Worm (Caenorhabditis elegans) whole organism, L4 larva: Measurements from ENCODE around the gene nstp-2.

Experiments used
- F10B5.3 ChIP-seq: sonication (generic microtip); optimal IDR thresholded peaks from 2 replicates; lab custom pipeline; 2016; ENCODE audit warnings: mild to moderate bottlenecking, missing genetic modification characterization, missing compliant biosample characterization
- T20F7.1 ChIP-seq: fragments of 200-800 bp; sonication (Bioruptor generic); optimal IDR thresholded peaks from 2 replicates; lab custom pipeline; 2018; ENCODE audit warnings: mild to moderate bottlenecking, missing genetic modification characterization, missing compliant biosample characterization
- T26A8.4 ChIP-seq: fragments of 200-800 bp; sonication (Bioruptor generic); IDR thresholded peaks from 2 replicates; pipeline ENCODE4 v1.3.6; 2022; ENCODE audit warnings: missing genetic modification characterization, missing compliant biosample characterization
- Y5F2A.4 ChIP-seq: fragments of 200-800 bp; sonication (Bioruptor generic); optimal IDR thresholded peaks from 2 replicates; lab custom pipeline; 2018; ENCODE audit warnings: mild to moderate bottlenecking, missing genetic modification characterization, missing compliant biosample characterization
- Y75B8A.6 ChIP-seq: fragments of 200-800 bp; sonication (Bioruptor generic); IDR thresholded peaks from 2 replicates; pipeline ENCODE4 v1.3.6; 2022; ENCODE audit warnings: missing genetic modification reagents, missing genetic modification characterization, missing compliant biosample characterization
- aha-1 ChIP-seq: fragments of 150-350 bp; peaks from one replicate; lab custom pipeline; 2014; ENCODE audit warnings: missing biosample characterization, missing genetic modification characterization
- aly-2 ChIP-seq: sonication (generic microtip); optimal IDR thresholded peaks from 2 replicates; lab custom pipeline; 2018; ENCODE audit warnings: missing biosample characterization, missing genetic modification characterization
- attf-4 ChIP-seq: sonication (generic microtip); optimal IDR thresholded peaks from 3 replicates; lab custom pipeline; 2017; ENCODE audit warnings: missing biosample characterization, missing genetic modification characterization
- ceh-32 ChIP-seq: sonication (generic microtip); optimal IDR thresholded peaks from 2 replicates; lab custom pipeline; 2016; ENCODE audit warnings: mild to moderate bottlenecking, missing genetic modification characterization, missing compliant biosample characterization; ENCODE audit not compliant: poor library complexity
- ces-1 ChIP-seq: fragments of 150-350 bp; sonication (generic microtip); optimal IDR thresholded peaks from 4 replicates; lab custom pipeline; 2014; ENCODE audit warnings: missing biosample characterization, missing genetic modification reagents, missing genetic modification characterization
- cey-2 ChIP-seq: sonication (generic microtip); optimal IDR thresholded peaks from 3 replicates; lab custom pipeline; 2017; ENCODE audit warnings: missing genetic modification characterization, mild to moderate bottlenecking, missing compliant biosample characterization, antibody characterized with exemption, borderline replicate concordance; ENCODE audit not compliant: insufficient read depth
- daf-16 ChIP-seq, 3 experiments: sonication (generic microtip); optimal IDR thresholded peaks; 2 replicates each; lab custom pipeline; 2016 to 2017; ENCODE audit warnings: missing genetic modification characterization in 3 of 3, missing genetic modification reagents in 3 of 3, mild to moderate bottlenecking in 2 of 3, missing compliant biosample characterization in 2 of 3, missing biosample characterization in 1 of 3, moderate library complexity in 1 of 3
- dmd-6 ChIP-seq: fragments of 200-800 bp; sonication (Bioruptor generic); IDR thresholded peaks from 2 replicates; pipeline ENCODE4 v1.3.6; 2022; ENCODE audit warnings: missing genetic modification reagents, missing genetic modification characterization, missing compliant biosample characterization
- dmd-8 ChIP-seq: fragments of 200-800 bp; sonication (Bioruptor generic); IDR thresholded peaks from 2 replicates; pipeline ENCODE4 v1.3.6; 2022; ENCODE audit warnings: missing genetic modification characterization, missing compliant biosample characterization
- dpl-1 ChIP-seq: fragments of 150-350 bp; optimal IDR thresholded peaks from 2 replicates; lab custom pipeline; 2014; ENCODE audit warnings: missing biosample characterization, missing genetic modification reagents, missing genetic modification characterization
- duxl-1 ChIP-seq: sonication (generic microtip); optimal IDR thresholded peaks from 2 replicates; lab custom pipeline; 2016; ENCODE audit warnings: mild to moderate bottlenecking, missing genetic modification characterization, moderate library complexity, missing compliant biosample characterization; ENCODE audit not compliant: poor library complexity
- dve-1 ChIP-seq: sonication (generic microtip); optimal IDR thresholded peaks from 2 replicates; lab custom pipeline; 2017; ENCODE audit warnings: antibody characterized with exemption, mild to moderate bottlenecking, missing genetic modification characterization, missing compliant biosample characterization; ENCODE audit not compliant: insufficient read depth
- fos-1 ChIP-seq: fragments of 150-350 bp; optimal IDR thresholded peaks from 2 replicates; lab custom pipeline; 2014; ENCODE audit warnings: missing biosample characterization, missing genetic modification characterization
- hlh-11 ChIP-seq: fragments of 200-800 bp; sonication (Bioruptor generic); optimal IDR thresholded peaks from 2 replicates; lab custom pipeline; 2018; ENCODE audit warnings: mild to moderate bottlenecking, missing genetic modification characterization, missing compliant biosample characterization
- hlh-30 ChIP-seq: sonication (generic microtip); optimal IDR thresholded peaks from 2 replicates; lab custom pipeline; 2017; ENCODE audit warnings: antibody characterized with exemption, mild to moderate bottlenecking, missing genetic modification characterization, missing compliant biosample characterization; ENCODE audit not compliant: insufficient read depth
- hmg-1.1 ChIP-seq: fragments of 200-800 bp; sonication (Bioruptor generic); IDR thresholded peaks from 2 replicates; pipeline ENCODE4 v1.3.6; 2022; ENCODE audit warnings: missing genetic modification reagents, missing genetic modification characterization, missing compliant biosample characterization
- jun-1 ChIP-seq: fragments of 150-350 bp; optimal IDR thresholded peaks from 2 replicates; lab custom pipeline; 2014; ENCODE audit warnings: missing biosample characterization, missing genetic modification reagents, missing genetic modification characterization
- lin-1 ChIP-seq: fragments of 200-800 bp; sonication (Bioruptor generic); IDR thresholded peaks from 2 replicates; pipeline ENCODE4 v1.3.6; 2022; ENCODE audit warnings: missing genetic modification reagents, missing genetic modification characterization, missing compliant biosample characterization
- lin-29 ChIP-seq: fragments of 200-800 bp; sonication (Bioruptor generic); IDR thresholded peaks from 2 replicates; pipeline ENCODE4 v1.3.6; 2022; ENCODE audit warnings: missing genetic modification reagents, missing genetic modification characterization, missing compliant biosample characterization
- lin-38 ChIP-seq: fragments of 200-800 bp; sonication (Bioruptor generic); IDR thresholded peaks from 2 replicates; pipeline ENCODE4 v1.3.6; 2022; ENCODE audit warnings: missing genetic modification reagents, missing genetic modification characterization, missing compliant biosample characterization
- lir-3 ChIP-seq: sonication (generic microtip); optimal IDR thresholded peaks from 2 replicates; lab custom pipeline; 2016; ENCODE audit warnings: mild to moderate bottlenecking, missing genetic modification characterization, missing compliant biosample characterization
- lsy-2 ChIP-seq, 2 experiments: fragments of 150-350 bp in 1 of 2; sonication (generic microtip) in 1 of 2; optimal IDR thresholded peaks; 2 replicates each; lab custom pipeline; 2014 to 2017; ENCODE audit warnings: missing biosample characterization in 2 of 2, missing genetic modification characterization in 2 of 2
- madf-9 ChIP-seq: fragments of 200-800 bp; sonication (Bioruptor generic); conservative IDR thresholded peaks from 2 replicates; pipeline ENCODE4 v1.3.6; 2022; ENCODE audit warnings: missing genetic modification reagents, missing genetic modification characterization, missing compliant biosample characterization
- mdl-1 ChIP-seq, 2 experiments: fragments of 150-350 bp in 1 of 2; sonication (generic microtip) in 1 of 2; optimal IDR thresholded peaks; 2 replicates each; lab custom pipeline; 2014 to 2017; ENCODE audit warnings: missing biosample characterization in 2 of 2, missing genetic modification characterization in 2 of 2
- mep-1 ChIP-seq: fragments of 150-350 bp; sonication (generic microtip); optimal IDR thresholded peaks from 3 replicates; lab custom pipeline; 2014; ENCODE audit warnings: missing biosample characterization, missing genetic modification characterization
- mes-2 ChIP-seq: sonication (generic microtip); optimal IDR thresholded peaks from 2 replicates; lab custom pipeline; 2016; ENCODE audit warnings: missing genotype, mild to moderate bottlenecking, missing genetic modification characterization, missing compliant biosample characterization; ENCODE audit not compliant: poor library complexity, severe bottlenecking
- mxl-3 ChIP-seq: fragments of 200-800 bp; sonication (Bioruptor generic); optimal IDR thresholded peaks from 2 replicates; lab custom pipeline; 2018; ENCODE audit warnings: mild to moderate bottlenecking, missing genetic modification characterization, missing compliant biosample characterization
- nhr-10 ChIP-seq: fragments of 150-350 bp; optimal IDR thresholded peaks from 2 replicates; lab custom pipeline; 2014; ENCODE audit warnings: missing biosample characterization, missing genetic modification characterization
- nhr-111 ChIP-seq: fragments of 200-800 bp; sonication (Bioruptor generic); optimal IDR thresholded peaks from 2 replicates; lab custom pipeline; 2018; ENCODE audit warnings: mild to moderate bottlenecking, missing genetic modification characterization, missing compliant biosample characterization
- nhr-42 ChIP-seq: fragments of 200-800 bp; sonication (Bioruptor generic); IDR thresholded peaks from 2 replicates; pipeline ENCODE4 v1.3.6; 2022; ENCODE audit warnings: missing genetic modification characterization, missing compliant biosample characterization
- php-3 ChIP-seq: fragments of 200-800 bp; sonication (Bioruptor generic); IDR thresholded peaks from 2 replicates; pipeline ENCODE4 v1.3.6; 2022; ENCODE audit warnings: missing genetic modification reagents, missing genetic modification characterization, missing compliant biosample characterization
- pqm-1 ChIP-seq: sonication (generic microtip); optimal IDR thresholded peaks from 2 replicates; lab custom pipeline; 2017; ENCODE audit warnings: missing biosample characterization, missing genetic modification characterization
- unc-130 ChIP-seq: sonication (generic microtip); optimal IDR thresholded peaks from 2 replicates; lab custom pipeline; 2016; ENCODE audit warnings: missing genetic modification reagents, missing genetic modification characterization, missing compliant biosample characterization
- unc-62 ChIP-seq, 3 experiments: fragments of 150-350 bp in 1 of 3; sonication (generic microtip); optimal IDR thresholded peaks in 2 of 3; peaks in 1 of 3; 1 replicate in 1 of 3; 2 replicates in 2 of 3; lab custom pipeline; 2014 to 2017; ENCODE audit warnings: missing biosample characterization in 3 of 3, missing genetic modification characterization in 3 of 3, missing genetic modification reagents in 3 of 3, missing genotype in 1 of 3
- zfp-3 ChIP-seq: fragments of 200-800 bp; sonication (Bioruptor generic); conservative IDR thresholded peaks from 2 replicates; pipeline ENCODE4 v1.3.6; 2022; ENCODE audit warnings: missing genetic modification reagents, missing genetic modification characterization, missing compliant biosample characterization
- zip-2 ChIP-seq: fragments of 150-350 bp; optimal IDR thresholded peaks from 2 replicates; lab custom pipeline; 2014; ENCODE audit warnings: missing biosample characterization, missing genetic modification characterization
- ztf-7 ChIP-seq: fragments of 150-350 bp; optimal IDR thresholded peaks from 2 replicates; lab custom pipeline; 2014; ENCODE audit warnings: missing biosample characterization, missing genetic modification characterization

nstp-2 gene

DNA sequence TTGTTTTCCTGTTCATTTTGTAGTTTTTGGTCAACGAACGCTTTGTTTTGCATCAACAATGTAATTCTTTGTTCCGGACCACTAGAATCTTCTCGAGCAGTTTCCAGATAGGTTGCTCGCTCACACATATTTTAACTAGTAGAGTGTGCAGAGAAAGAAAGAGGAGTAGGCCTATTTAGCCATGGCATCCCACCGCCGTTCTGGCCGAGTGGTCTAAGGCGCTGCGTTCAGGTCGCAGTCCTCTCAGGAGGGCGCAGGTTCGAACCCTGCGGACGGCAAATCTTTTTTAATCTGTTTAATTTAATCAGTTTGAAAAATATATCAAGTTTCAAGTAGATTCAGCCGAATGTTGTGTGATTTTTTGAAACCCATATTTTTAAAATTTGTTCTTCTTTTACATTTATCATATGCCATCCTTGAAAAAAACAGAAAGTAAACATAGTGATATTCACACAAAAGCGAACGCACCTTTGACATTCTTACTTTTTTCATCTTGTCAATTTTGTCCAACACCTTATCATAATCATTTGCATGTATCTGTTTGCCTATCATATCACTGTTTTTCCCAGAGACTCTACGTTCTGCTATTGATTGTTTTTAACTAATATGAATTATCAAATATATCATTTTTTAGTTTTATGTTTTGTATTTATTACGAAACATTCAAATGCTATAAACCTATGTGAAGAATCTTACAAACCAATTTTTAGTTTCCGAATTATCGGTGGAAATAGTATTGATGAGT lies 49.2 kb downstream of the nstp-2 start, which contains the start of gene try-3 (continued):
- peak; percentile 73; the same call in 1 of the 2 replicates for TF ChIP-seq dmd-8 (GFP tag; lab: Robert Waterston, UW)
- TF ChIP-seq hmg-1.1: peak; percentile 88
- no peak for TF ChIP-seq fos-1 (tag; lab: Kevin White, UChicago)
- no peak for TF ChIP-seq zfp-3 (GFP tag; lab: Robert Waterston, UW)
- TF ChIP-seq nhr-42 (GFP tag; lab: Robert Waterston, UW): peak; percentile 71; the same call in 1 of the 2 replicates
- TF ChIP-seq php-3: 0 out of 2 replicates have a peak, but pooled peaks have one; percentile 12
- TF ChIP-seq dmd-6: peak; percentile 66
- peak; percentile 17 for TF ChIP-seq F10B5.3 (tag; lab: Kevin White, UChicago)
- no peak for TF ChIP-seq jun-1 (tag; lab: Kevin White, UChicago)
- TF ChIP-seq lin-1 (GFP tag; lab: Robert Waterston, UW): peak; percentile 33; the same call in 1 of the 2 replicates
- TF ChIP-seq pqm-1: no peak
- TF ChIP-seq ztf-7 (tag; lab: Kevin White, UChicago): no peak
- peak; percentile 40 for TF ChIP-seq zip-2
- TF ChIP-seq lin-38 (GFP tag; lab: Robert Waterston, UW): peak; percentile 86
- TF ChIP-seq ceh-32: no peak
- TF ChIP-seq nhr-10 (tag; lab: Kevin White, UChicago): peak; percentile 27
- TF ChIP-seq ces-1 (GFP tag; lab: Kevin White, UChicago): no peak
- TF ChIP-seq Y75B8A.6 (GFP tag; lab: Robert Waterston, UW): peak; percentile 71; the same call in 1 of the 2 replicates
- peak; percentile 71 for TF ChIP-seq duxl-1 (tag; lab: Kevin White, UChicago)
- TF ChIP-seq daf-16 (GFP tag; optimal IDR thresholded peaks at IDR 0.05; lab: Kevin White, UChicago): peak; percentile 0 to 45
- peak; percentile 79 for TF ChIP-seq daf-16 (tag; optimal IDR thresholded peaks at IDR 0.05; lab: Kevin White, UChicago)
- no peak for TF ChIP-seq aly-2 (tag; lab: Kevin White, UChicago)
- TF ChIP-seq, all 104 proteins: peak for 63

DNA sequence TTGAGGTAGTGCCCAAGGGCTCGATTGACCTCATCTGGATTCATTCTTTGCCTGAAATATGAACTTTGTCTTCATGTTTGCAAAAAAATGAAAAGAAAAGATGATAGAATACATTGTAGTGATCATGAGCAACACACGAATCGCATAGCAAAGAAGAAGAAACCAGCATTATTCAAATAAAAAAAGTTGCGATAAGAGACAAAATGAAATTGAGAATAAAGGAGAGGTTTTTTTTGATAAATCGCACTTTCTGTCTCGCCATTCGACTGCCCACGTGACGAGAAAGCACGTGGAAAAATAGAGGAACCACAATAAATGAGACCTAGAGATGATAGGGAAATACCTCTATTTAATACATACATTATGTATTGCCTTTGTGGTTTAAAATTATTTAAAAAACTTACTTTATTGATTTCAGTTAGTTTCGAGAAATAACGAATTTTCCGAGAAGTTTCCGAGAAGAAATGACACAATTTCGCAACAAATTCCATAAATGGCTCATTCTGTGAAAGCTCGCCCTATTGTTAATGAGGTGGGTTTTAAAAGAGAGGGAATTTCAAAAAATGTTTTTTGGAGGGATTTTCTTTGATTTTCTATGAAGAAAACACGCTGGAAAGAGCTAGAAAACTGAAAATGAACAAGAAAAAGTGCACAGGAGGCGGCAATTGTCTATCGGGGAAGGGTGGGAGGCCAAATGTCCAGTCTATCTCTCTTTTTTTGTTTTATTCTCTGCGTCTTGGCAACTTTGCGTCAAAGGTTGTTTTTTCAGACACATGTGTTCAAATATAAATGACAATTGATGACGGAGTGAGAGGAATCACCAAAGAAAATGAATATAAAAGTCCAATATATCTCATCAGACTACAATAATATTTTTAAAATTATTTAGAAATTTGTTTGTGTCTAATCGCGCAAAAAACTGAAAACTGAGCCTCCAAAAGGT lies 50.3 kb downstream of the nstp-2 start, which contains the start of gene paqr-1:
Gene paqr-1 (minus strand): TSS at position 51 of the 943 bp plus-strand sequence.
- TF ChIP-seq hlh-11 (tag; lab: Kevin White, UChicago): peak; percentile 21
- no peak for TF ChIP-seq duxl-1 (tag; lab: Kevin White, UChicago)
- TF ChIP-seq lin-29: no peak
- peak; percentile 82 for TF ChIP-seq hlh-30 (tag; lab: Kevin White, UChicago)
- peak; percentile 72 for TF ChIP-seq dpl-1 (GFP tag; lab: Kevin White, UChicago)
- peak; percentile 56 for TF ChIP-seq dve-1 (tag; lab: Kevin White, UChicago)
- no peak for TF ChIP-seq T26A8.4 (GFP tag; lab: Robert Waterston, UW)
- TF ChIP-seq mdl-1 (tag; optimal IDR thresholded peaks at IDR 0.05; lab: Kevin White, UChicago): peak in 1 of 2 experiments; percentile 74
- TF ChIP-seq mes-2 (tag; lab: Kevin White, UChicago): peak; percentile 23
- no peak for TF ChIP-seq unc-130 (GFP tag; lab: Kevin White, UChicago)
- no peak for TF ChIP-seq attf-4 (tag; lab: Kevin White, UChicago)
- TF ChIP-seq mxl-3 (GFP tag; lab: Kevin White, UChicago): peak; percentile 49
- TF ChIP-seq jun-1 (tag; lab: Kevin White, UChicago): no peak
- TF ChIP-seq nhr-111 (GFP tag; lab: Kevin White, UChicago): no peak
- peak; percentile 80 for TF ChIP-seq cey-2 (tag; lab: Kevin White, UChicago)
- TF ChIP-seq madf-9: no peak
- TF ChIP-seq lsy-2 (tag; optimal IDR thresholded peaks at IDR 0.05; lab: Kevin White, UChicago): peak in 1 of 2 experiments; percentile 43
- TF ChIP-seq unc-62 (GFP tag; optimal IDR thresholded peaks at IDR 0.05 in 1 of 2; lab: Kevin White, UChicago): peak in 1 of 2 experiments; percentile 9
- no peak for TF ChIP-seq unc-62 (tag; optimal IDR thresholded peaks at IDR 0.05; lab: Kevin White, UChicago)
- no peak for TF ChIP-seq php-3
- TF ChIP-seq mep-1 (tag; lab: Kevin White, UChicago): peak; percentile 34
- no peak for TF ChIP-seq Y5F2A.4 (GFP tag; lab: Kevin White, UChicago)
- no peak for TF ChIP-seq T20F7.1 (GFP tag; lab: Kevin White, UChicago)
- no peak for TF ChIP-seq zfp-3 (GFP tag; lab: Robert Waterston, UW)
- 0 out of 2 replicates have a peak, but pooled peaks have one; percentile 22 for TF ChIP-seq lin-38 (GFP tag; lab: Robert Waterston, UW)
- peak in 1 of 2 experiments; percentile 7 for TF ChIP-seq daf-16 (GFP tag; optimal IDR thresholded peaks at IDR 0.05; lab: Kevin White, UChicago)
- peak; percentile 55 for TF ChIP-seq daf-16 (tag; optimal IDR thresholded peaks at IDR 0.05; lab: Kevin White, UChicago)
- TF ChIP-seq dmd-6: peak; percentile 58
- TF ChIP-seq hmg-1.1: 0 out of 2 replicates have a peak, but pooled peaks have one; percentile 19
- peak; percentile 56 for TF ChIP-seq aha-1 (tag; lab: Kevin White, UChicago)
- TF ChIP-seq lir-3 (tag; lab: Kevin White, UChicago): no peak
